Fruit fly (Drosophila melanogaster): ENCODE data around the gene CG34393.

The CG34393 gene

dm6 chr2L:3152696-3153613 is 47.3 kb downstream of the CG34393 start (continued):
- TF ChIP-seq CG14667 (GFP tag; IDR thresholded peaks at IDR 0.05) (peak; percentile 91), CG12071 (GFP tag; optimal IDR thresholded peaks at IDR 0.05) (peak; percentile 93), HLH54F (GFP tag; optimal IDR thresholded peaks at IDR 0.05) (peak; percentile 88), Mrtf (GFP tag; IDR thresholded peaks at IDR 0.05) (peak; percentile 94), CG34224 (GFP tag; IDR thresholded peaks at IDR 0.05; ENCODE audit: partially characterized antibody) (no peak), jigr1 (GFP tag; IDR thresholded peaks at IDR 0.05) (peak; percentile 92), dan (GFP tag; IDR thresholded peaks at IDR 0.05) (peak; percentile 83), CG9876 (GFP tag; optimal IDR thresholded peaks at IDR 0.05) (peak; percentile 95), sr (GFP tag; IDR thresholded peaks at IDR 0.05) (peak; percentile 81; the same call in 2 of the 3 replicates), Oaz (GFP tag; IDR thresholded peaks at IDR 0.05) (peak; percentile 76), abd-A (tag; optimal IDR thresholded peaks at IDR 0.05) (no peak), zfh1 (GFP tag; IDR thresholded peaks at IDR 0.05) (peak; percentile 98), CG10209 (GFP tag; optimal IDR thresholded peaks at IDR 0.05) (peak; percentile 92), sim (GFP tag; IDR thresholded peaks at IDR 0.05) (peak; percentile 95), Meics (GFP tag; optimal IDR thresholded peaks at IDR 0.05) (peak; percentile 72), gem (tag; optimal IDR thresholded peaks at IDR 0.05) (peak; percentile 97), CG1792 (GFP tag; optimal IDR thresholded peaks at IDR 0.05) (peak; percentile 94), Dp (GFP tag; optimal IDR thresholded peaks at IDR 0.05) (no peak), gro (GFP tag; optimal IDR thresholded peaks at IDR 0.05) (peak; percentile 73), Bteb2 (GFP tag; optimal IDR thresholded peaks at IDR 0.05) (peak; percentile 80), sug (tag; optimal IDR thresholded peaks at IDR 0.05) (peak; percentile 87), mam (GFP tag; optimal IDR thresholded peaks at IDR 0.05) (peak; percentile 91), CG30431 (GFP tag; optimal IDR thresholded peaks at IDR 0.05) (peak; percentile 84), Pdp1 (GFP tag; optimal IDR thresholded peaks at IDR 0.05) (peak; percentile 89 to 91), Antp (GFP tag; optimal IDR thresholded peaks at IDR 0.05) (peak; percentile 96), CG17802 (tag; optimal IDR thresholded peaks at IDR 0.05) (peak; percentile 87), Med (GFP tag) (peak; percentile 99), CG6689 (GFP tag; IDR thresholded peaks at IDR 0.05) (peak; percentile 94), CrebB (tag; optimal IDR thresholded peaks at IDR 0.05) (peak; percentile 88), Lim3 (GFP tag; IDR thresholded peaks at IDR 0.05) (peak; percentile 85), Nf-YC (tag; optimal IDR thresholded peaks at IDR 0.05) (peak; percentile 67), sqz (GFP tag; optimal IDR thresholded peaks at IDR 0.05) (peak; percentile 94), Neu2 (GFP tag; optimal IDR thresholded peaks at IDR 0.05; ENCODE audit: borderline replicate concordance) (peak; percentile 10), HmgZ (tag; optimal IDR thresholded peaks at IDR 0.05) (peak; percentile 85), tup (GFP tag; optimal IDR thresholded peaks at IDR 0.05) (peak; percentile 81), CG2199 (GFP tag; IDR thresholded peaks at IDR 0.05) (peak; percentile 97), caup (GFP tag; optimal IDR thresholded peaks at IDR 0.05; ENCODE audit: severe bottlenecking) (peak; percentile 79), Optix (GFP tag; IDR thresholded peaks at IDR 0.05) (peak; percentile 92), toy (GFP tag; IDR thresholded peaks at IDR 0.05) (peak; percentile 66), Nf-YB (GFP tag; optimal IDR thresholded peaks at IDR 0.05) (peak; percentile 70), Bdp1 (GFP tag; optimal IDR thresholded peaks at IDR 0.05) (peak; percentile 83), CG18599 (GFP tag; optimal IDR thresholded peaks at IDR 0.05) (peak; percentile 92), CG10267 (tag; optimal IDR thresholded peaks at IDR 0.05) (peak; percentile 88), CG2120 (GFP tag; optimal IDR thresholded peaks at IDR 0.05) (peak; percentile 73), emc (GFP tag; optimal IDR thresholded peaks at IDR 0.05) (peak; percentile 72), kni (GFP tag; optimal IDR thresholded peaks at IDR 0.05) (peak; percentile 93), CG3163 (GFP tag; optimal IDR thresholded peaks at IDR 0.05) (peak; percentile 83), usp (GFP tag; optimal IDR thresholded peaks at IDR 0.05) (no peak), B-H2 (GFP tag; optimal IDR thresholded peaks at IDR 0.05) (peak; percentile 36)

Measured in whole organism, embryonic.